Worm (Caenorhabditis elegans): ENCODE results near the gene gex-3.

gex-3 gene

ce11 chrIV:12361392-12362092 lies 42.7 kb upstream of the gex-3 start, which contains the start of the genes ccr-4 and ZC518.8 (continued):
- TF ChIP-seq sptf-2 (GFP tag; optimal IDR thresholded peaks at IDR 0.05) = no peak
- no peak for TF ChIP-seq B0261.1 (tag; optimal IDR thresholded peaks at IDR 0.05)
- no peak for TF ChIP-seq egl-44 (GFP tag; IDR thresholded peaks at IDR 0.05)
- TF ChIP-seq K11D2.4 (GFP tag; IDR thresholded peaks at IDR 0.05) = no peak
- 0 out of 2 replicates have a peak, but pooled peaks have one; percentile 34 for TF ChIP-seq aptf-3 (GFP tag; IDR thresholded peaks at IDR 0.05)
- TF ChIP-seq ztf-28 (GFP tag; IDR thresholded peaks at IDR 0.05) = 0 out of 2 replicates have a peak, but pooled peaks have one; percentile 32
- TF ChIP-seq nhr-80 (tag; optimal IDR thresholded peaks at IDR 0.05) = peak; percentile 40
- TF ChIP-seq ceh-27 (GFP tag; optimal IDR thresholded peaks at IDR 0.05) = no peak
- TF ChIP-seq zfh-2 (GFP tag; conservative IDR thresholded peaks at IDR 0.05) = peak; percentile 47; the same call in 1 of the 2 replicates
- TF ChIP-seq nfya-2 (GFP tag; IDR thresholded peaks at IDR 0.05) = no peak
- no peak for TF ChIP-seq F55B11.4 (tag; optimal IDR thresholded peaks at IDR 0.05; ENCODE audit: borderline replicate concordance, insufficient read depth)
- TF ChIP-seq F39B2.1 (GFP tag; IDR thresholded peaks at IDR 0.05) = no peak
- TF ChIP-seq dpff-1 (tag; optimal IDR thresholded peaks at IDR 0.05) = no peak
- TF ChIP-seq attf-5 (GFP tag; optimal IDR thresholded peaks at IDR 0.05) = peak; percentile 52
- TF ChIP-seq T26A5.8 (tag; optimal IDR thresholded peaks at IDR 0.05) = no peak
- TF ChIP-seq ceh-91 (GFP tag; IDR thresholded peaks at IDR 0.05) = no peak
- 0 out of 2 replicates have a peak, but pooled peaks have one; percentile 50 for TF ChIP-seq lin-26 (GFP tag; IDR thresholded peaks at IDR 0.05)
- no peak for TF ChIP-seq nhr-179 (tag; optimal IDR thresholded peaks at IDR 0.05)
- no peak for TF ChIP-seq nhr-120 (GFP tag; IDR thresholded peaks at IDR 0.05)
- TF ChIP-seq lin-54 (GFP tag; optimal IDR thresholded peaks at IDR 0.05) = peak; percentile 27
- no peak for TF ChIP-seq efl-1 (GFP tag; optimal IDR thresholded peaks at IDR 0.05)
- no peak for TF ChIP-seq bed-2 (GFP tag; IDR thresholded peaks at IDR 0.05)
- no peak for TF ChIP-seq hlh-26 (GFP tag; conservative IDR thresholded peaks at IDR 0.05)
- no peak for TF ChIP-seq F49E8.2 (tag; optimal IDR thresholded peaks at IDR 0.05; ENCODE audit: insufficient read depth)
- no peak for TF ChIP-seq aptf-2 (GFP tag; conservative IDR thresholded peaks at IDR 0.05)
- TF ChIP-seq xnd-1 (tag; optimal IDR thresholded peaks at IDR 0.05) = no peak
- no peak for TF ChIP-seq lin-40 (tag; optimal IDR thresholded peaks at IDR 0.05)
- no peak for TF ChIP-seq madf-6 (GFP tag; IDR thresholded peaks at IDR 0.05)
- no peak for TF ChIP-seq ztf-22 (GFP tag; optimal IDR thresholded peaks at IDR 0.05)
- no peak for TF ChIP-seq mes-4 (tag; optimal IDR thresholded peaks at IDR 0.05)
- TF ChIP-seq nfyb-1 (GFP tag; IDR thresholded peaks at IDR 0.05) = no peak
- TF ChIP-seq ztf-26 (tag; optimal IDR thresholded peaks at IDR 0.05) = no peak
- TF ChIP-seq nhr-27 (tag; optimal IDR thresholded peaks at IDR 0.05) = no peak
- TF ChIP-seq madf-8 (GFP tag; conservative IDR thresholded peaks at IDR 0.05) = no peak
- no peak for TF ChIP-seq die-1 (tag; optimal IDR thresholded peaks at IDR 0.05)
- TF ChIP-seq tbx-9 (tag; optimal IDR thresholded peaks at IDR 0.05; ENCODE audit: borderline replicate concordance) = no peak
- TF ChIP-seq ztf-25 (GFP tag; IDR thresholded peaks at IDR 0.05) = no peak
- TF ChIP-seq let-607 (tag; optimal IDR thresholded peaks at IDR 0.05) = peak; percentile 2 to 76
- no peak for TF ChIP-seq lsy-27 (tag; optimal IDR thresholded peaks at IDR 0.05; ENCODE audit: borderline replicate concordance, insufficient read depth)
- TF ChIP-seq hmg-20 (GFP tag; IDR thresholded peaks at IDR 0.05) = no peak
- no peak for TF ChIP-seq F57A8.1 (GFP tag; optimal IDR thresholded peaks at IDR 0.05)
- no peak for TF ChIP-seq egl-18 (GFP tag; IDR thresholded peaks at IDR 0.05)
- TF ChIP-seq somi-1 (GFP tag; optimal IDR thresholded peaks at IDR 0.05) = no peak
- 0 out of 2 replicates have a peak, but pooled peaks have one; percentile 16 for TF ChIP-seq D2030.7 (GFP tag; IDR thresholded peaks at IDR 0.05)
- TF ChIP-seq lag-1 (GFP tag; IDR thresholded peaks at IDR 0.05) = no peak
- no peak for TF ChIP-seq snpc-1.3 (tag; optimal IDR thresholded peaks at IDR 0.05; ENCODE audit: insufficient read depth)
- TF ChIP-seq F57C9.4 (tag; optimal IDR thresholded peaks at IDR 0.05) = no peak

Data from whole organism, young adult.